Worm (Caenorhabditis elegans) whole organism, late embryonic: ENCODE measurements around the gene ugt-54.

Source experiments
- C08G9.2 ChIP-seq: sonication (generic microtip); optimal IDR thresholded peaks from 2 replicates; lab custom pipeline; 2016; ENCODE audit warnings: mild to moderate bottlenecking, missing genetic modification characterization, moderate library complexity, missing compliant biosample characterization
- C38D4.7 ChIP-seq: fragments of 200-800 bp; sonication (Bioruptor generic); optimal IDR thresholded peaks from 2 replicates; lab custom pipeline; 2018; ENCODE audit warnings: mild to moderate bottlenecking, missing genetic modification characterization, moderate library complexity, missing compliant biosample characterization
- F13H6.1 ChIP-seq: sonication (generic microtip); optimal IDR thresholded peaks from 2 replicates; lab custom pipeline; 2016; ENCODE audit warnings: missing genetic modification characterization, missing compliant biosample characterization
- K02D7.2 ChIP-seq: sonication (generic microtip); optimal IDR thresholded peaks from 2 replicates; lab custom pipeline; 2017; ENCODE audit warnings: mild to moderate bottlenecking, missing genetic modification characterization, missing compliant biosample characterization
- T23F11.4 ChIP-seq: fragments of 200-800 bp; sonication (Bioruptor generic); optimal IDR thresholded peaks from 2 replicates; lab custom pipeline; 2018; ENCODE audit warnings: mild to moderate bottlenecking, missing genetic modification characterization, missing compliant biosample characterization
- Y22D7AL.16 ChIP-seq: sonication (generic microtip); optimal IDR thresholded peaks from 2 replicates; lab custom pipeline; 2016; ENCODE audit warnings: missing genetic modification characterization, missing compliant biosample characterization
- ahr-1 ChIP-seq: sonication (generic microtip); optimal IDR thresholded peaks from 2 replicates; lab custom pipeline; 2016; ENCODE audit warnings: missing genetic modification characterization, missing compliant biosample characterization
- ceh-14 ChIP-seq: sonication (generic microtip); optimal IDR thresholded peaks from 2 replicates; lab custom pipeline; 2016; ENCODE audit warnings: missing genotype, missing genetic modification characterization, missing compliant biosample characterization
- ceh-19 ChIP-seq: fragments of 200-800 bp; sonication (Bioruptor generic); optimal IDR thresholded peaks from 2 replicates; lab custom pipeline; 2018; ENCODE audit warnings: mild to moderate bottlenecking, missing genetic modification characterization, missing compliant biosample characterization
- ceh-22 ChIP-seq: sonication (generic microtip); optimal IDR thresholded peaks from 2 replicates; lab custom pipeline; 2017; ENCODE audit warnings: missing biosample characterization, missing genetic modification characterization
- ceh-30 ChIP-seq: fragments of 150-350 bp; optimal IDR thresholded peaks from 2 replicates; lab custom pipeline; 2014; ENCODE audit warnings: missing biosample characterization, missing genetic modification characterization
- ceh-31 ChIP-seq: sonication (generic microtip); optimal IDR thresholded peaks from 2 replicates; lab custom pipeline; 2016; ENCODE audit warnings: missing genetic modification characterization, missing compliant biosample characterization
- ceh-34 ChIP-seq: sonication (generic microtip); optimal IDR thresholded peaks from 2 replicates; lab custom pipeline; 2016; ENCODE audit warnings: mild to moderate bottlenecking, missing genetic modification characterization, missing compliant biosample characterization
- ceh-45 ChIP-seq: fragments of 200-800 bp; sonication (Bioruptor generic); IDR thresholded peaks from 2 replicates; pipeline ENCODE4 v1.3.6; 2022; ENCODE audit warnings: missing genetic modification reagents, missing genetic modification characterization, missing compliant biosample characterization
- ceh-48 ChIP-seq: sonication (generic microtip); optimal IDR thresholded peaks from 2 replicates; lab custom pipeline; 2016; ENCODE audit warnings: missing genetic modification characterization, inconsistent platforms, missing compliant biosample characterization
- ceh-6 ChIP-seq: fragments of 200-800 bp; sonication (Bioruptor generic); optimal IDR thresholded peaks from 2 replicates; lab custom pipeline; 2018; ENCODE audit warnings: mild to moderate bottlenecking, missing genetic modification characterization, missing compliant biosample characterization
- ceh-9 ChIP-seq: sonication (generic microtip); optimal IDR thresholded peaks from 2 replicates; lab custom pipeline; 2016; ENCODE audit warnings: mild to moderate bottlenecking, missing genetic modification characterization, inconsistent platforms, missing compliant biosample characterization
- dmd-4 ChIP-seq: sonication (generic microtip); optimal IDR thresholded peaks from 2 replicates; lab custom pipeline; 2016; ENCODE audit warnings: borderline replicate concordance, missing genetic modification characterization, missing compliant biosample characterization
- elt-4 ChIP-seq: sonication (generic microtip); optimal IDR thresholded peaks from 2 replicates; lab custom pipeline; 2016; ENCODE audit warnings: missing genetic modification characterization, missing compliant biosample characterization
- fkh-10 ChIP-seq: fragments of 150-350 bp; optimal IDR thresholded peaks from 2 replicates; lab custom pipeline; 2014; ENCODE audit warnings: missing biosample characterization, missing genetic modification reagents, missing genetic modification characterization
- fkh-6 ChIP-seq: sonication (generic microtip); optimal IDR thresholded peaks from 2 replicates; lab custom pipeline; 2016; ENCODE audit warnings: missing genetic modification characterization, missing compliant biosample characterization
- gmeb-2 ChIP-seq: sonication (generic microtip); optimal IDR thresholded peaks from 2 replicates; lab custom pipeline; 2016; ENCODE audit warnings: missing genetic modification characterization, inconsistent platforms, missing compliant biosample characterization
- hlh-13 ChIP-seq: fragments of 200-800 bp; sonication (Bioruptor generic); optimal IDR thresholded peaks from 2 replicates; lab custom pipeline; 2018; ENCODE audit warnings: mild to moderate bottlenecking, missing genetic modification characterization, missing compliant biosample characterization
- hlh-15 ChIP-seq: sonication (generic microtip); optimal IDR thresholded peaks from 2 replicates; lab custom pipeline; 2016; ENCODE audit warnings: missing genetic modification characterization, missing compliant biosample characterization
- hlh-6 ChIP-seq: sonication (generic microtip); optimal IDR thresholded peaks from 2 replicates; lab custom pipeline; 2016; ENCODE audit warnings: missing genotype, missing genetic modification characterization, missing compliant biosample characterization
- hlh-8 ChIP-seq: sonication (generic microtip); optimal IDR thresholded peaks from 2 replicates; lab custom pipeline; 2016; ENCODE audit warnings: missing genotype, missing genetic modification characterization, missing compliant biosample characterization
- madf-2 ChIP-seq: sonication (generic microtip); optimal IDR thresholded peaks from 2 replicates; lab custom pipeline; 2017; ENCODE audit warnings: missing genetic modification characterization, missing compliant biosample characterization
- nhr-232 ChIP-seq: sonication (generic microtip); optimal IDR thresholded peaks from 2 replicates; lab custom pipeline; 2016; ENCODE audit warnings: missing genetic modification characterization, missing compliant biosample characterization
- npax-4 ChIP-seq: sonication (generic microtip); optimal IDR thresholded peaks from 2 replicates; lab custom pipeline; 2016; ENCODE audit warnings: missing genetic modification characterization, missing compliant biosample characterization
- odd-2 ChIP-seq: sonication (generic microtip); optimal IDR thresholded peaks from 2 replicates; lab custom pipeline; 2017; ENCODE audit warnings: antibody characterized with exemption, mild to moderate bottlenecking, missing genetic modification characterization, missing compliant biosample characterization
- pag-3 ChIP-seq: sonication (generic microtip); optimal IDR thresholded peaks from 2 replicates; lab custom pipeline; 2016; ENCODE audit warnings: missing compliant biosample characterization, missing genetic modification characterization, borderline replicate concordance
- pax-1 ChIP-seq: fragments of 150-350 bp; optimal IDR thresholded peaks from 2 replicates; lab custom pipeline; 2014; ENCODE audit warnings: missing biosample characterization, missing genetic modification characterization
- pha-2 ChIP-seq: sonication (generic microtip); optimal IDR thresholded peaks from 2 replicates; lab custom pipeline; 2017; ENCODE audit warnings: mild to moderate bottlenecking, missing genetic modification characterization, missing compliant biosample characterization
- pha-4 ChIP-seq: fragments of 150-350 bp; optimal IDR thresholded peaks from 2 replicates; lab custom pipeline; 2018; ENCODE audit warnings: missing biosample characterization, missing genetic modification reagents, missing genetic modification characterization
- pqm-1 ChIP-seq: sonication (generic microtip); optimal IDR thresholded peaks from 2 replicates; lab custom pipeline; 2016; ENCODE audit warnings: missing genetic modification characterization, missing compliant biosample characterization
- sox-2 ChIP-seq: fragments of 200-800 bp; sonication (Bioruptor generic); IDR thresholded peaks from 2 replicates; pipeline ENCODE4 v1.3.6; 2022; ENCODE audit warnings: missing genetic modification reagents, missing genetic modification characterization, missing compliant biosample characterization
- sox-4 ChIP-seq: sonication (generic microtip); optimal IDR thresholded peaks from 2 replicates; lab custom pipeline; 2017; ENCODE audit warnings: mild to moderate bottlenecking, missing genetic modification characterization, inconsistent platforms, missing compliant biosample characterization
- tbx-2 ChIP-seq: sonication (generic microtip); optimal IDR thresholded peaks from 2 replicates; lab custom pipeline; 2016; ENCODE audit warnings: missing genetic modification characterization, missing compliant biosample characterization
- tbx-7 ChIP-seq: sonication (generic microtip); optimal IDR thresholded peaks from 2 replicates; lab custom pipeline; 2016; ENCODE audit warnings: missing genotype, missing genetic modification characterization, missing compliant biosample characterization
- ttx-3 ChIP-seq: sonication (generic microtip); optimal IDR thresholded peaks from 2 replicates; lab custom pipeline; 2016; ENCODE audit warnings: missing genetic modification reagents, missing genetic modification characterization, missing compliant biosample characterization
- unc-42 ChIP-seq: sonication (generic microtip); optimal IDR thresholded peaks from 2 replicates; lab custom pipeline; 2016; ENCODE audit warnings: missing genotype, missing genetic modification characterization, missing compliant biosample characterization
- unc-86 ChIP-seq: sonication (generic microtip); optimal IDR thresholded peaks from 2 replicates; lab custom pipeline; 2016; ENCODE audit warnings: missing genetic modification characterization, missing compliant biosample characterization
- zip-5 ChIP-seq: sonication (generic microtip); optimal IDR thresholded peaks from 2 replicates; lab custom pipeline; 2016; ENCODE audit warnings: missing genetic modification characterization, missing compliant biosample characterization

ugt-54 gene

DNA sequence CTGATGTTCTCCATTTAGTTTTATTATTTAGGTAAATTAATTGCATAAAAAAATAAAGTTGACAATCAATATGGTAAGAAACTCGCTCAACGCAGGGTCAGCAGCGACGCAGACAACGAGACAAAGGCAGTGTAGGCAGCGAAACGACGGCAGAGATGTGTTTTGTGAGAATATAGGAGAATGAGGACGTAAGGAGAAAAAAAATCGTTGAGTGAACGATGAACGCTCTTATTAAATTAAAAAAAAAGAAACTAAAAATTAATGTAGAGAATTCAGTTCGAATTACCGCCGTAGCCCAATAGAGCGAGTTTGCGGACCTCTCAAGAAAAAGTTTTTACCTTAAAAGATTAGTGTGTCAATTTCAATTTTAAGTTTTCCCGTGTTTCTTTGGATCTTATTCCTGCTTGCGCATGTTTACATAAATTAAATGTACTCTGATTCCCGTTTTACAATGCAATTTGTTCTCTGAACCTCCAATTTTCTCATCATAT lies 6.7 kb downstream of the ugt-54 start, which contains the start of gene T25B9.8:
Gene T25B9.8, minus strand, starts transcription at position 51 of the 491 bp plus-strand sequence.
- TF ChIP-seq ceh-30 (tag; lab: Kevin White, UChicago) (no peak), unc-42 (tag; lab: Kevin White, UChicago) (peak; percentile 33)
- TF ChIP-seq, all 69 proteins: peak for 1

DNA sequence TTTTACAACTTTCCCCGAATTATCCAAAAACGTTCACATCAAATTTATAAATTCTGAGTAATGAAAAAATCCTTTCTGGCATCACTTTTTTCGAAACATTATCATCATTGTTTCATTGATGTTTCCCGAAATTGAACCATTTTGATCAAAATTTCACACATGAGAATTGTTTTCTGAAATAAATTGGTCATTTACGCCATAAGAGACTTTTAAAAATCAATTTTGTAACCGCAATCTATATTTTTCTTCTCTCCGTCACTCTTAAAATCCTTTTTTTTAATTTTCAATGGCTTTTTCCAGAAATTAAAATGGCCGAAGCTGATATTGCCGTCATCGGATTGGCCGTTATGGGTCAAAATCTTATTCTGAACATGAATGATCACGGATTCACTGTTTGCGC lies 7.9 kb downstream of the ugt-54 start, which contains the start of gene T25B9.9:
Gene T25B9.9, plus strand, starts transcription at position 301 of the 400 bp plus-strand sequence.
- no peak for TF ChIP-seq tbx-2 (tag; lab: Kevin White, UChicago)
- TF ChIP-seq tbx-7 = no peak
- no peak for TF ChIP-seq dmd-4 (tag; lab: Kevin White, UChicago)
- TF ChIP-seq ceh-48 (tag; lab: Kevin White, UChicago) = no peak
- no peak for TF ChIP-seq hlh-13
- TF ChIP-seq pag-3 (tag; lab: Kevin White, UChicago) = no peak
- no peak for TF ChIP-seq ceh-14
- no peak for TF ChIP-seq odd-2 (tag; lab: Kevin White, UChicago)
- TF ChIP-seq nhr-232 (tag; lab: Kevin White, UChicago) = no peak
- TF ChIP-seq elt-4 = no peak
- no peak for TF ChIP-seq ceh-9
- no peak for TF ChIP-seq unc-42 (tag; lab: Kevin White, UChicago)
- TF ChIP-seq ceh-6 (GFP tag; lab: Kevin White, UChicago) = no peak
- TF ChIP-seq ttx-3 (tag; lab: Kevin White, UChicago) = no peak
- TF ChIP-seq K02D7.2 (tag; lab: Kevin White, UChicago) = no peak
- TF ChIP-seq ahr-1 (tag; lab: Kevin White, UChicago) = no peak

ce11 chrIV:10771296-10771695 lies 9.8 kb downstream of the ugt-54 start:
- TF ChIP-seq pax-1 (no peak), pha-4 (no peak), pqm-1 (no peak), npax-4 (no peak), T23F11.4 (no peak), fkh-10 (GFP tag; lab: Kevin White, UChicago) (no peak), tbx-2 (tag; lab: Kevin White, UChicago) (no peak), hlh-8 (tag; lab: Kevin White, UChicago) (no peak), F13H6.1 (tag; lab: Kevin White, UChicago) (no peak), ceh-45 (no peak), hlh-15 (no peak), ceh-19 (GFP tag; lab: Kevin White, UChicago) (no peak), Y22D7AL.16 (no peak), elt-4 (no peak), ceh-34 (tag; lab: Kevin White, UChicago) (no peak), K02D7.2 (tag; lab: Kevin White, UChicago) (no peak), C38D4.7 (GFP tag; lab: Kevin White, UChicago) (no peak), hlh-6 (tag; lab: Kevin White, UChicago) (no peak), ceh-31 (tag; lab: Kevin White, UChicago) (no peak), ceh-22 (no peak)

ce11 chrIV:10773811-10774210 lies 12.3 kb downstream of the ugt-54 start, which contains the start of gene inpp-1:
Gene inpp-1, minus strand, starts transcription at chrIV:10773911.
- TF ChIP-seq zip-5 (no peak), fkh-6 (tag; lab: Kevin White, UChicago) (no peak), gmeb-2 (tag; lab: Kevin White, UChicago) (no peak), madf-2 (tag; lab: Kevin White, UChicago) (no peak), ceh-9 (no peak), C08G9.2 (tag; lab: Kevin White, UChicago) (no peak), sox-2 (GFP tag; lab: Robert Waterston, UW) (no peak), npax-4 (no peak), unc-86 (tag; lab: Kevin White, UChicago) (no peak), elt-4 (no peak), K02D7.2 (tag; lab: Kevin White, UChicago) (no peak), sox-4 (no peak), pha-2 (tag; lab: Kevin White, UChicago) (no peak), hlh-8 (tag; lab: Kevin White, UChicago) (no peak)
- TF ChIP-seq, all 69 proteins: peak for 0
